Worm (Caenorhabditis elegans) whole organism, mixed stage, embryonic: ENCODE measurements around the gene anp-1.
A peak's percentile ranks its signal among the peaks of the same experiment; 100 is the strongest.
"Not testable (repeated sequence)": the region's sequence is repeated elsewhere in the genome, so short reads cannot be mapped to it uniquely, and the experiment has no call there.

Experiments used
- M03D4.4 ChIP-seq: sonication (generic microtip); optimal IDR thresholded peaks from 2 replicates; lab custom pipeline; 2017; ENCODE audit warnings: mild to moderate bottlenecking, missing genetic modification characterization, missing compliant biosample characterization
- bed-3 ChIP-seq: fragments of 200-800 bp; sonication (Bioruptor generic); optimal IDR thresholded peaks from 3 replicates; lab custom pipeline; 2018; ENCODE audit warnings: mild to moderate bottlenecking, missing genetic modification characterization, moderate library complexity, missing compliant biosample characterization
- blmp-1 ChIP-seq: fragments of 150-350 bp; optimal IDR thresholded peaks from 2 replicates; lab custom pipeline; 2014; ENCODE audit warnings: missing biosample characterization, missing genetic modification characterization
- ceh-39 ChIP-seq: fragments of 150-350 bp; optimal IDR thresholded peaks from 2 replicates; lab custom pipeline; 2014; ENCODE audit warnings: missing biosample characterization, missing genetic modification characterization
- ceh-43 ChIP-seq: fragments of 200-800 bp; sonication (Bioruptor generic); optimal IDR thresholded peaks from 2 replicates; lab custom pipeline; 2018; ENCODE audit warnings: mild to moderate bottlenecking, missing genetic modification characterization, moderate library complexity, missing compliant biosample characterization
- ceh-83 ChIP-seq: fragments of 200-800 bp; sonication (Bioruptor generic); optimal IDR thresholded peaks from 2 replicates; lab custom pipeline; 2018; ENCODE audit warnings: mild to moderate bottlenecking, missing genetic modification characterization, missing compliant biosample characterization
- ces-1 ChIP-seq: fragments of 150-350 bp; optimal IDR thresholded peaks from 2 replicates; lab custom pipeline; 2014; ENCODE audit warnings: missing biosample characterization, missing genetic modification reagents, missing genetic modification characterization
- cnd-1 ChIP-seq: fragments of 200-800 bp; sonication (Bioruptor generic); optimal IDR thresholded peaks from 2 replicates; lab custom pipeline; 2018; ENCODE audit warnings: mild to moderate bottlenecking, missing genetic modification characterization, missing compliant biosample characterization
- drap-1 ChIP-seq: fragments of 200-800 bp; sonication (Bioruptor generic); optimal IDR thresholded peaks from 3 replicates; lab custom pipeline; 2018; ENCODE audit warnings: mild to moderate bottlenecking, missing genetic modification characterization, missing compliant biosample characterization
- elt-1 ChIP-seq: sonication (generic microtip); optimal IDR thresholded peaks from 2 replicates; lab custom pipeline; 2017; ENCODE audit warnings: missing genetic modification characterization, mild to moderate bottlenecking, missing compliant biosample characterization, antibody characterized with exemption, moderate library complexity, borderline replicate concordance; ENCODE audit not compliant: insufficient read depth
- elt-3 ChIP-seq: fragments of 150-350 bp; optimal IDR thresholded peaks from 2 replicates; lab custom pipeline; 2014; ENCODE audit warnings: missing biosample characterization, missing genetic modification characterization
- flh-1 ChIP-seq: fragments of 200-800 bp; sonication (Bioruptor generic); optimal IDR thresholded peaks from 2 replicates; lab custom pipeline; 2018; ENCODE audit warnings: mild to moderate bottlenecking, missing genetic modification characterization, moderate library complexity, missing compliant biosample characterization
- ham-2 ChIP-seq: fragments of 200-800 bp; sonication (Bioruptor generic); optimal IDR thresholded peaks from 2 replicates; lab custom pipeline; 2018; ENCODE audit warnings: mild to moderate bottlenecking, missing genetic modification characterization, missing compliant biosample characterization
- hlh-1 ChIP-seq: fragments of 150-350 bp; optimal IDR thresholded peaks from 2 replicates; lab custom pipeline; 2014; ENCODE audit warnings: missing biosample characterization, missing genetic modification reagents, missing genetic modification characterization
- lin-13 ChIP-seq: fragments of 150-350 bp; optimal IDR thresholded peaks from 2 replicates; lab custom pipeline; 2014; ENCODE audit warnings: missing biosample characterization, missing genetic modification characterization
- lin-32 ChIP-seq: fragments of 200-800 bp; sonication (Bioruptor generic); optimal IDR thresholded peaks from 2 replicates; lab custom pipeline; 2018; ENCODE audit warnings: mild to moderate bottlenecking, missing genetic modification characterization, missing compliant biosample characterization
- lsy-2 ChIP-seq: fragments of 150-350 bp; optimal IDR thresholded peaks from 2 replicates; lab custom pipeline; 2014; ENCODE audit warnings: missing biosample characterization, missing genetic modification characterization
- mab-5 ChIP-seq: fragments of 150-350 bp; optimal IDR thresholded peaks from 2 replicates; lab custom pipeline; 2014; ENCODE audit warnings: missing biosample characterization, missing genetic modification characterization
- mep-1 ChIP-seq: fragments of 150-350 bp; optimal IDR thresholded peaks from 2 replicates; lab custom pipeline; 2017; ENCODE audit warnings: missing biosample characterization, missing genetic modification reagents, missing genetic modification characterization, inconsistent platforms
- mls-2 ChIP-seq: sonication (generic microtip); optimal IDR thresholded peaks from 2 replicates; lab custom pipeline; 2016; ENCODE audit warnings: mild to moderate bottlenecking, missing genetic modification characterization, moderate library complexity, missing compliant biosample characterization
- nhr-12 ChIP-seq: fragments of 150-350 bp; optimal IDR thresholded peaks from 2 replicates; lab custom pipeline; 2014; ENCODE audit warnings: missing biosample characterization, missing genetic modification characterization
- nhr-2 ChIP-seq: fragments of 150-350 bp; optimal IDR thresholded peaks from 2 replicates; lab custom pipeline; 2014; ENCODE audit warnings: missing biosample characterization, missing genetic modification characterization
- nhr-237 ChIP-seq: fragments of 150-350 bp; optimal IDR thresholded peaks from 2 replicates; lab custom pipeline; 2014; ENCODE audit warnings: missing biosample characterization, missing genetic modification characterization
- nhr-28 ChIP-seq: fragments of 150-350 bp; optimal IDR thresholded peaks from 2 replicates; lab custom pipeline; 2014; ENCODE audit warnings: missing biosample characterization, missing genetic modification characterization
- nhr-76 ChIP-seq: sonication (generic microtip); optimal IDR thresholded peaks from 2 replicates; lab custom pipeline; 2017; ENCODE audit warnings: missing biosample characterization, missing genetic modification characterization
- pha-4 ChIP-seq: fragments of 150-350 bp; optimal IDR thresholded peaks from 2 replicates; lab custom pipeline; 2018; ENCODE audit warnings: missing biosample characterization, missing genetic modification reagents, missing genetic modification characterization
- sem-2 ChIP-seq: fragments of 200-800 bp; sonication (Bioruptor generic); optimal IDR thresholded peaks from 2 replicates; lab custom pipeline; 2018; ENCODE audit warnings: mild to moderate bottlenecking, missing genetic modification characterization, missing compliant biosample characterization
- snpc-4 ChIP-seq: fragments of 150-350 bp; optimal IDR thresholded peaks from 2 replicates; lab custom pipeline; 2014; ENCODE audit warnings: missing biosample characterization, missing genetic modification characterization
- sptf-1 ChIP-seq: sonication (generic microtip); optimal IDR thresholded peaks from 2 replicates; lab custom pipeline; 2017; ENCODE audit warnings: mild to moderate bottlenecking, missing genetic modification characterization, moderate library complexity, missing compliant biosample characterization
- tbx-8 ChIP-seq: fragments of 200-800 bp; sonication (Bioruptor generic); optimal IDR thresholded peaks from 2 replicates; lab custom pipeline; 2018; ENCODE audit warnings: mild to moderate bottlenecking, missing genetic modification characterization, moderate library complexity, missing compliant biosample characterization
- unc-120 ChIP-seq: sonication (generic microtip); optimal IDR thresholded peaks from 2 replicates; lab custom pipeline; 2017; ENCODE audit warnings: missing genetic modification characterization, missing compliant biosample characterization; ENCODE audit not compliant: poor library complexity, severe bottlenecking
- unc-39 ChIP-seq: fragments of 150-350 bp; optimal IDR thresholded peaks from 2 replicates; lab custom pipeline; 2014; ENCODE audit warnings: missing biosample characterization, missing genetic modification characterization
- unc-62 ChIP-seq: fragments of 150-350 bp; optimal IDR thresholded peaks from 2 replicates; lab custom pipeline; 2014; ENCODE audit warnings: missing biosample characterization, missing genetic modification reagents, missing genetic modification characterization
- zip-8 ChIP-seq: fragments of 150-350 bp; optimal IDR thresholded peaks from 2 replicates; lab custom pipeline; 2014; ENCODE audit warnings: missing biosample characterization, missing genetic modification characterization
- ztf-11 ChIP-seq: fragments of 150-350 bp; optimal IDR thresholded peaks from 2 replicates; lab custom pipeline; 2014; ENCODE audit warnings: missing biosample characterization, missing genetic modification characterization

The anp-1 gene

ce11 chrV:12852355-12852754 lies 6.9 kb upstream of the anp-1 start:
- TF ChIP-seq snpc-4 = no peak
- TF ChIP-seq mls-2 (tag; lab: Kevin White, UChicago) = no peak
- TF ChIP-seq nhr-12 (tag; lab: Kevin White, UChicago) = no peak
- no peak for TF ChIP-seq flh-1
- TF ChIP-seq ztf-11 (tag; lab: Kevin White, UChicago) = no peak
- no peak for TF ChIP-seq tbx-8
- TF ChIP-seq hlh-1 (tag; lab: Kevin White, UChicago) = no peak
- TF ChIP-seq elt-1 (tag; lab: Kevin White, UChicago) = no peak
- TF ChIP-seq elt-3 (tag; lab: Kevin White, UChicago) = no peak
- TF ChIP-seq nhr-28 (tag; lab: Kevin White, UChicago) = no peak
- TF ChIP-seq nhr-237 (tag; lab: Kevin White, UChicago) = no peak
- no peak for TF ChIP-seq unc-39 (tag; lab: Kevin White, UChicago)
- no peak for TF ChIP-seq ceh-39 (tag; lab: Kevin White, UChicago)

- no peak for TF ChIP-seq ztf-11 (tag; lab: Kevin White, UChicago)
- TF ChIP-seq elt-1 (tag; lab: Kevin White, UChicago) = no peak
These were observed 4.5 kb upstream of the anp-1 start, which contains the start of gene C44H9.7 for ce11 chrV:12854766-12855165. TSS of gene C44H9.7 (minus strand) at chrV:12854866.

ce11 chrV:12865615-12866014 lies 6.4 kb downstream of the anp-1 start, which contains the start of gene T07F10.5:
TSS of gene T07F10.5 (plus strand) at chrV:12865915.
- TF ChIP-seq nhr-28 (tag; lab: Kevin White, UChicago); blmp-1 (tag; lab: Kevin White, UChicago); lin-32 (GFP tag; lab: Kevin White, UChicago): not testable (repeated sequence)

DNA sequence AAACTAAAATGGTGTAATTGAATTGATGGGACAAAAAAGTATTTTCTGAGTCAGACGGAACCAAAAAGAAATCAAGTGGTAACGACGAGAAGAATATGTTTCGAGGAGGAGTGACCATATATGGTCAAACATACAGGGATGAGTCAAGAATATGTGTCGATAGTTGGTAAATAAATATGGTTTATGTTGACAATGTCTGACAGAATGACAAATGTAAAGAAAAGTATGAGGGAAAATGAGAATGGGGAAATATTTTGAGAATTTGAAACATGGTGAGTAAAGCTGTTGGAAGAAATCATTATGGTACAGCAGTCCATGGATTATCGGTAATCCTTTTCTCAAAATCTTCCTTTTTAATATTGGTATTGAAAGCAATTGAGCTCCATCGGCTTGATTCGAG lies 8.8 kb downstream of the anp-1 start, which contains the start of gene nspg-1:
nspg-1 (minus strand) TSS at position 101 of the 400 bp plus-strand sequence.
- TF ChIP-seq mls-2 (tag; lab: Kevin White, UChicago) (no peak), M03D4.4 (tag; lab: Kevin White, UChicago) (no peak), ceh-39 (tag; lab: Kevin White, UChicago) (no peak), cnd-1 (no peak), nhr-12 (tag; lab: Kevin White, UChicago) (no peak), sptf-1 (tag; lab: Kevin White, UChicago) (no peak), unc-39 (tag; lab: Kevin White, UChicago) (no peak), zip-8 (no peak)

ce11 chrV:12869948-12870347 lies 10.7 kb downstream of the anp-1 start, which contains the start of gene T07F10.3:
TSS of gene T07F10.3 (minus strand) at chrV:12870045.
- TF ChIP-seq mls-2 (tag; lab: Kevin White, UChicago) (no peak), lin-32 (GFP tag; lab: Kevin White, UChicago) (peak; percentile 56), ceh-83 (GFP tag; lab: Kevin White, UChicago) (no peak), sptf-1 (tag; lab: Kevin White, UChicago) (peak; percentile 81), M03D4.4 (tag; lab: Kevin White, UChicago) (no peak), unc-62 (GFP tag; lab: Kevin White, UChicago) (no peak), sem-2 (GFP tag; lab: Kevin White, UChicago) (no peak), snpc-4 (no peak), nhr-2 (no peak), ceh-43 (GFP tag; lab: Kevin White, UChicago) (no peak), cnd-1 (no peak), unc-120 (tag; lab: Kevin White, UChicago) (no peak), nhr-12 (tag; lab: Kevin White, UChicago) (no peak), nhr-76 (no peak), elt-3 (tag; lab: Kevin White, UChicago) (no peak), pha-4 (no peak), nhr-28 (tag; lab: Kevin White, UChicago) (no peak), mab-5 (tag; lab: Kevin White, UChicago) (no peak), nhr-237 (tag; lab: Kevin White, UChicago) (peak; percentile 0), ztf-11 (tag; lab: Kevin White, UChicago) (no peak), tbx-8 (no peak), zip-8 (no peak), hlh-1 (tag; lab: Kevin White, UChicago) (peak; percentile 35), flh-1 (no peak), bed-3 (peak; percentile 4), ces-1 (peak; percentile 46), mep-1 (tag; lab: Kevin White, UChicago) (peak; percentile 67), lin-13 (tag; lab: Kevin White, UChicago) (no peak), unc-39 (tag; lab: Kevin White, UChicago) (no peak), lsy-2 (tag; lab: Kevin White, UChicago) (peak; percentile 59), elt-1 (tag; lab: Kevin White, UChicago) (no peak), blmp-1 (tag; lab: Kevin White, UChicago) (no peak), ceh-39 (tag; lab: Kevin White, UChicago) (peak; percentile 11), drap-1 (GFP tag; lab: Kevin White, UChicago) (peak; percentile 47), ham-2 (GFP tag; lab: Kevin White, UChicago) (no peak)
- TF ChIP-seq, all 35 proteins: peak for 10
